Worm (Caenorhabditis elegans) whole organism, midembryonic: ENCODE measurements around the gene cyp-35A5.

Experiments
- T22C8.4 ChIP-seq: fragments of 200-800 bp; sonication (Bioruptor generic); IDR thresholded peaks from 2 replicates; pipeline ENCODE4 v1.3.6; 2022; ENCODE audit warnings: missing genetic modification characterization, missing compliant biosample characterization
- cog-1 ChIP-seq: sonication (generic microtip); optimal IDR thresholded peaks from 2 replicates; lab custom pipeline; 2016; ENCODE audit warnings: missing genetic modification characterization, missing compliant biosample characterization
- flt-1 ChIP-seq: fragments of 200-800 bp; sonication (Bioruptor generic); IDR thresholded peaks from 2 replicates; pipeline ENCODE4 v1.3.6; 2022; ENCODE audit warnings: missing genetic modification characterization, missing compliant biosample characterization
- klf-2 ChIP-seq: fragments of 200-800 bp; sonication (Bioruptor generic); conservative IDR thresholded peaks from 2 replicates; pipeline ENCODE4 v1.3.6; 2022; ENCODE audit warnings: missing genetic modification reagents, missing genetic modification characterization, missing compliant biosample characterization
- med-1 ChIP-seq: sonication (generic microtip); optimal IDR thresholded peaks from 2 replicates; lab custom pipeline; 2017; ENCODE audit warnings: missing genetic modification characterization, mild to moderate bottlenecking, missing compliant biosample characterization, antibody characterized with exemption, missing genetic modification reagents; ENCODE audit not compliant: insufficient read depth
- ref-1 ChIP-seq: fragments of 200-800 bp; sonication (Bioruptor generic); conservative IDR thresholded peaks from 2 replicates; pipeline ENCODE4 v1.3.6; 2022; ENCODE audit warnings: missing genetic modification reagents, missing genetic modification characterization, missing compliant biosample characterization
- tab-1 ChIP-seq: fragments of 200-800 bp; sonication (Bioruptor generic); IDR thresholded peaks from 2 replicates; pipeline ENCODE4 v1.3.6; 2022; ENCODE audit warnings: missing genetic modification characterization, missing compliant biosample characterization
- ztf-23 ChIP-seq: fragments of 200-800 bp; sonication (Bioruptor generic); IDR thresholded peaks from 2 replicates; pipeline ENCODE4 v1.3.6; 2022; ENCODE audit warnings: missing genetic modification reagents, missing genetic modification characterization, missing compliant biosample characterization
- ztf-29 ChIP-seq: fragments of 200-800 bp; sonication (Bioruptor generic); IDR thresholded peaks from 2 replicates; pipeline ENCODE4 v1.3.6; 2022; ENCODE audit warnings: missing genetic modification reagents, missing genetic modification characterization, missing compliant biosample characterization

Gene cyp-35A5

DNA sequence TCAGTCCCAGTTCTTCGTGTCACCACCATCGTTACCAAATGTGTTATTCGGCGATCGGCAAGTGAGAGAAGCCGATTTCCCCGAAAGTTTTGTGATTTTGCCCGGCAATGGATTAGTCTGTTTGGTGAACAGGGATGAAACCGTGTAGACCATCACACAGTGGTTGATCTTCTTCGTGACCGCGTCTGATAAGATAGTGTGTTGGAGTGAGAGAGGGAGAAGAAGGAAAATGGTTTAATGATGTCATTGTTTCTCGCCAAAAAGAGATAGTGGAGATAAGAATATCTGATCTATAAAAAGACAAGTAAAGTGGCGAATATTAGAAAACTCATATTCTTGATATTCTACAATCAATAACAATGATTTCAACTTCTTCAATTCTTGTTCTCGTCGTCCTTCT is 43.7 kb downstream of the cyp-35A5 start, which contains the start of gene nlp-31:
Gene nlp-31, plus strand, starts transcription at position 237 of the 400 bp plus-strand sequence.
- TF ChIP-seq med-1, result no peak
- no peak for TF ChIP-seq cog-1 (tag; lab: Kevin White, UChicago)
- no peak for TF ChIP-seq tab-1 (GFP tag; lab: Robert Waterston, UW)
- TF ChIP-seq flt-1 (GFP tag; lab: Robert Waterston, UW), result no peak
- no peak for TF ChIP-seq ztf-23 (GFP tag; lab: Robert Waterston, UW)
- TF ChIP-seq T22C8.4 (GFP tag; lab: Robert Waterston, UW), result no peak
- TF ChIP-seq klf-2 (GFP tag; lab: Robert Waterston, UW), result no peak
- TF ChIP-seq ztf-29 (GFP tag; lab: Robert Waterston, UW), result no peak
- no peak for TF ChIP-seq ref-1 (GFP tag; lab: Robert Waterston, UW)

DNA sequence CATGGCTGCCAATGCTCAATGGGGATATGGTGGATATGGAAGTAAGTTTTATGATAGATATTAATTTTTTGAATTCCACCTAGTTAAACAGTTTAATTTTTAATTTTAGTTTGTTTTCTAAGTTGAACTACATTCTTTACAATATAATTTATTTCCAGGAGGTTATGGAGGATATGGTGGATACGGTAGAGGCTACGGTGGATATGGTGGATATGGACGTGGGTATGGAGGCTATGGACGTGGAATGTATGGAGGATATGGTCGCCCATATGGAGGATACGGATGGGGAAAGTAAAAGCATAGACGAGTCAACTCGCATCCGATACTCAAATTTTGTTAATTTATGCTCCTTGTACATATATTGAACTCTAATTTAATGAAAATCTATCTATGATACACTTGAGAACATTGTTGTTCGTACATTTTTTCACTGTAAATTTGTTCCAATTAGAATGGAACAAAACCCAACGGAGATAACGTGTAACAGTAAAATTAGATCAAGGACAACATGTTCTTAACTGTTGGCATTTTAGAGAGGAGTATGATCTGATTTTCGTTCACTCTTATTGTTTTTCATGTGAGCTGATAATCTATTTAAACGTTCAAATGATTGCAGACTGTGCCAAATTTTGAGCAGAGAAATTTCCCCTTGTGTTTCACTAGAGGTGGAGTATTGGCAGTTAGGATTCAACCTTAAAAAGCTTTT is 44.3 kb downstream of the cyp-35A5 start:
- TF ChIP-seq tab-1 (GFP tag; lab: Robert Waterston, UW) (no peak), flt-1 (GFP tag; lab: Robert Waterston, UW) (no peak), cog-1 (tag; lab: Kevin White, UChicago) (no peak), ztf-29 (GFP tag; lab: Robert Waterston, UW) (no peak), ref-1 (GFP tag; lab: Robert Waterston, UW) (no peak), klf-2 (GFP tag; lab: Robert Waterston, UW) (no peak), ztf-23 (GFP tag; lab: Robert Waterston, UW) (no peak), med-1 (no peak), T22C8.4 (GFP tag; lab: Robert Waterston, UW) (no peak)

DNA sequence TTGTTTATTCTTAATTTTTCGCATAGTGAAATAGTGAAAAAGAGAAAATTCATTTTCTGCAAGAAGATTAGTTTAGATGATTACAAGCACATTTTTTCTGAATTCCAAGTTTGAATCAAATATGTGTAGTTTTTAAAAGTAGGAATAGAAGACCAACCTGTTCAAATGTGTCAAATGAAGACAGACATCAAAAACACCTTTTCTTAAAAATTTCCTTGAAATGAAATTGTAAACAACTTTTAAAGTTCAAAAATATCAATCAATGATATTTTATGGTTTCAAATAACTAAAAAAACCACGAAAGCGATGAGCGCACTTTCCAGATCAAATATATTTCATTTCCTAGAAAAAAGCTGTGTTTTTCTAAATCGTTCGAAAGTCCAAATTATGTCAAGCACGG is 45.6 kb downstream of the cyp-35A5 start, which contains the start of gene nlp-30:
Gene nlp-30, plus strand, starts transcription at position 301 of the 400 bp plus-strand sequence.
- TF ChIP-seq med-1 (no peak), cog-1 (tag; lab: Kevin White, UChicago) (no peak), ztf-23 (GFP tag; lab: Robert Waterston, UW) (no peak), ref-1 (GFP tag; lab: Robert Waterston, UW) (no peak), tab-1 (GFP tag; lab: Robert Waterston, UW) (no peak), flt-1 (GFP tag; lab: Robert Waterston, UW) (no peak), T22C8.4 (GFP tag; lab: Robert Waterston, UW) (no peak), klf-2 (GFP tag; lab: Robert Waterston, UW) (no peak), ztf-29 (GFP tag; lab: Robert Waterston, UW) (no peak)

DNA sequence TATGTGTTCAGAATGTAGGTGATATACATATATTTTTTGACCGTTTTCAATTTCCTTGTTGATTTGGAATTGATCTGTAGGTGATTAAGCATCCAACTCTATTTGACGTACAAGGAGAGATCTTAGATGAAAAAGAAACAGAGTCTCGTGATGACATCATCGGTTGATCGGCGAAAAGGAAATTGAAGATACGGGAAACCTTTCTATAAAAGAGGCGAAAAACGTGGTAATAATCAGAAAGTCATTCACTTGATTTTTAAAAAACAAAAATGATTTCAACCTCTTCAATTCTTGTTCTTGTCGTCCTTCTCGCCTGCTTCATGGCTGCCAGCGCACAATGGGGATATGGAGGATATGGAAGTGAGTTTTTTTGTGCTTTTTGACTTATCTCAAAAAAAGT is 48.1 kb downstream of the cyp-35A5 start, which contains the start of gene nlp-29:
Gene nlp-29, plus strand, starts transcription at position 248 of the 400 bp plus-strand sequence.
- TF ChIP-seq tab-1 (GFP tag; lab: Robert Waterston, UW), result no peak
- TF ChIP-seq cog-1 (tag; lab: Kevin White, UChicago), result no peak
- no peak for TF ChIP-seq T22C8.4 (GFP tag; lab: Robert Waterston, UW)
- no peak for TF ChIP-seq klf-2 (GFP tag; lab: Robert Waterston, UW)
- no peak for TF ChIP-seq med-1
- no peak for TF ChIP-seq ztf-23 (GFP tag; lab: Robert Waterston, UW)
- no peak for TF ChIP-seq ztf-29 (GFP tag; lab: Robert Waterston, UW)
- TF ChIP-seq ref-1 (GFP tag; lab: Robert Waterston, UW), result no peak
- no peak for TF ChIP-seq flt-1 (GFP tag; lab: Robert Waterston, UW)

- TF ChIP-seq ztf-29 (GFP tag; lab: Robert Waterston, UW), result no peak
- no peak for TF ChIP-seq klf-2 (GFP tag; lab: Robert Waterston, UW)
- TF ChIP-seq flt-1 (GFP tag; lab: Robert Waterston, UW), result no peak
- no peak for TF ChIP-seq cog-1 (tag; lab: Kevin White, UChicago)
- TF ChIP-seq ztf-23 (GFP tag; lab: Robert Waterston, UW), result no peak
These were observed 49.0 kb downstream of the cyp-35A5 start for ce11 chrV:3985104-3985503.

DNA sequence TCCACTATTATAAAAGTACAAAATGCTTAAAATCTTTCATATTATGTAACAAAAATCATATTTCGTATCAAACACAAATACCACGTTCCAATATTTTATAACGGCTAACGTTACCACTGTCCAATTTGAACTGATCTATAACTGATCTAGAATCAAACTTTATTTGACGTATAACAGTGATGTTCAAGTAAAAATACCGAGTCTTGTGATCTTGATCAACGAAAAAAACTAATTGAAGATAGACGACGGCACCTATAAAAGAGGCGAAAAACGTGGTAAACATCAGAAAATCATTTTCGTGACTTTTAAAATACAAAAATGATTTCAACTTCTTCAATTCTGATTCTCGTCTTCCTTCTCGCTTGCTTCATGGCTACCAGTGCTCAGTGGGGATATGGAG is 51.5 kb downstream of the cyp-35A5 start, which contains the start of gene nlp-28:
Gene nlp-28, plus strand, starts transcription at position 285 of the 400 bp plus-strand sequence.
- no peak for TF ChIP-seq klf-2 (GFP tag; lab: Robert Waterston, UW)
- no peak for TF ChIP-seq tab-1 (GFP tag; lab: Robert Waterston, UW)
- no peak for TF ChIP-seq flt-1 (GFP tag; lab: Robert Waterston, UW)
- no peak for TF ChIP-seq ztf-23 (GFP tag; lab: Robert Waterston, UW)
- no peak for TF ChIP-seq ref-1 (GFP tag; lab: Robert Waterston, UW)
- TF ChIP-seq med-1, result no peak
- no peak for TF ChIP-seq cog-1 (tag; lab: Kevin White, UChicago)
- TF ChIP-seq ztf-29 (GFP tag; lab: Robert Waterston, UW), result no peak
- no peak for TF ChIP-seq T22C8.4 (GFP tag; lab: Robert Waterston, UW)
